Worm (Caenorhabditis elegans) whole organism, L4 larva: ENCODE results near the gene F09A5.2.
A peak's percentile ranks its signal among the peaks of the same experiment; 100 is the strongest.

ENCODE experiments used
- F37D6.2 ChIP-seq: sonication (generic microtip); optimal IDR thresholded peaks from 2 replicates; lab custom pipeline; 2016; ENCODE audit warnings: mild to moderate bottlenecking, missing genetic modification characterization, missing compliant biosample characterization
- F44E2.7 ChIP-seq: fragments of 200-800 bp; sonication (Bioruptor generic); IDR thresholded peaks from 2 replicates; pipeline ENCODE4 v2.1.2; 2022; ENCODE audit warnings: missing genetic modification characterization, missing compliant biosample characterization
- F49E8.2 ChIP-seq: sonication (generic microtip); optimal IDR thresholded peaks from 2 replicates; lab custom pipeline; 2016; ENCODE audit warnings: missing compliant biosample characterization, mild to moderate bottlenecking, missing genetic modification characterization, borderline replicate concordance
- R02D3.7 ChIP-seq: fragments of 150-350 bp; sonication (generic microtip); optimal IDR thresholded peaks from 3 replicates; lab custom pipeline; 2014; ENCODE audit warnings: missing biosample characterization, missing genetic modification characterization
- T26A8.4 ChIP-seq: fragments of 200-800 bp; sonication (Bioruptor generic); IDR thresholded peaks from 2 replicates; pipeline ENCODE4 v1.3.6; 2022; ENCODE audit warnings: missing genetic modification characterization, missing compliant biosample characterization
- Y48G9A.11 ChIP-seq: fragments of 200-800 bp; sonication (Bioruptor generic); IDR thresholded peaks from 2 replicates; pipeline ENCODE4 v1.3.6; 2022; ENCODE audit warnings: missing genetic modification reagents, missing genetic modification characterization, missing compliant biosample characterization
- Y75B8A.6 ChIP-seq: fragments of 200-800 bp; sonication (Bioruptor generic); IDR thresholded peaks from 2 replicates; pipeline ENCODE4 v1.3.6; 2022; ENCODE audit warnings: missing genetic modification reagents, missing genetic modification characterization, missing compliant biosample characterization
- ZK337.2 ChIP-seq: fragments of 200-800 bp; sonication (Bioruptor generic); IDR thresholded peaks from 2 replicates; pipeline ENCODE4 v1.3.6; 2022; ENCODE audit warnings: missing genetic modification reagents, missing genetic modification characterization, missing compliant biosample characterization
- aly-2 ChIP-seq: sonication (generic microtip); optimal IDR thresholded peaks from 2 replicates; lab custom pipeline; 2018; ENCODE audit warnings: missing biosample characterization, missing genetic modification characterization
- ama-1 ChIP-seq: fragments of 150-350 bp; optimal IDR thresholded peaks from 2 replicates; lab custom pipeline; 2014; ENCODE audit warnings: inconsistent platforms, mixed read lengths
- arid-1 ChIP-seq: fragments of 200-800 bp; sonication (Bioruptor generic); conservative IDR thresholded peaks from 2 replicates; pipeline ENCODE4 v1.3.6; 2022; ENCODE audit warnings: missing genetic modification reagents, missing genetic modification characterization, missing compliant biosample characterization
- attf-4 ChIP-seq: sonication (generic microtip); optimal IDR thresholded peaks from 3 replicates; lab custom pipeline; 2017; ENCODE audit warnings: missing biosample characterization, missing genetic modification characterization
- ceh-28 ChIP-seq: fragments of 150-350 bp; optimal IDR thresholded peaks from 2 replicates; lab custom pipeline; 2014; ENCODE audit warnings: missing biosample characterization, missing genetic modification reagents, missing genetic modification characterization
- ceh-44 ChIP-seq: fragments of 200-800 bp; sonication (Bioruptor generic); IDR thresholded peaks from 2 replicates; pipeline ENCODE4 v1.3.6; 2022; ENCODE audit warnings: missing genetic modification reagents, missing genetic modification characterization, missing compliant biosample characterization
- cey-2 ChIP-seq: sonication (generic microtip); optimal IDR thresholded peaks from 3 replicates; lab custom pipeline; 2017; ENCODE audit warnings: missing genetic modification characterization, mild to moderate bottlenecking, missing compliant biosample characterization, antibody characterized with exemption, borderline replicate concordance; ENCODE audit not compliant: insufficient read depth
- daf-12 ChIP-seq: fragments of 150-350 bp; optimal IDR thresholded peaks from 2 replicates; lab custom pipeline; 2014; ENCODE audit warnings: missing biosample characterization, missing genetic modification reagents, missing genetic modification characterization
- daf-16 ChIP-seq, 3 experiments: sonication (generic microtip); optimal IDR thresholded peaks; 2 replicates each; lab custom pipeline; 2016 to 2017; ENCODE audit warnings: missing genetic modification characterization in 3 of 3, missing genetic modification reagents in 3 of 3, mild to moderate bottlenecking in 2 of 3, missing compliant biosample characterization in 2 of 3, missing biosample characterization in 1 of 3, moderate library complexity in 1 of 3
- duxl-1 ChIP-seq: sonication (generic microtip); optimal IDR thresholded peaks from 2 replicates; lab custom pipeline; 2016; ENCODE audit warnings: mild to moderate bottlenecking, missing genetic modification characterization, moderate library complexity, missing compliant biosample characterization; ENCODE audit not compliant: poor library complexity
- fkh-10 ChIP-seq: fragments of 150-350 bp; optimal IDR thresholded peaks from 2 replicates; lab custom pipeline; 2014; ENCODE audit warnings: missing biosample characterization, missing genetic modification reagents, missing genetic modification characterization
- fos-1 ChIP-seq: fragments of 150-350 bp; optimal IDR thresholded peaks from 2 replicates; lab custom pipeline; 2014; ENCODE audit warnings: missing biosample characterization, missing genetic modification characterization
- gei-8 ChIP-seq: fragments of 200-800 bp; sonication (Bioruptor generic); optimal IDR thresholded peaks from 2 replicates; lab custom pipeline; 2018; ENCODE audit warnings: mild to moderate bottlenecking, missing genetic modification characterization, missing compliant biosample characterization
- hif-1 ChIP-seq, 2 experiments: sonication (generic microtip); optimal IDR thresholded peaks; 2 replicates each; lab custom pipeline; 2016 to 2017; ENCODE audit warnings: missing compliant biosample characterization in 2 of 2, missing genetic modification characterization in 2 of 2, missing genetic modification reagents in 2 of 2, missing genotype in 2 of 2, mild to moderate bottlenecking in 1 of 2
- hlh-11 ChIP-seq: fragments of 200-800 bp; sonication (Bioruptor generic); optimal IDR thresholded peaks from 2 replicates; lab custom pipeline; 2018; ENCODE audit warnings: mild to moderate bottlenecking, missing genetic modification characterization, missing compliant biosample characterization
- jun-1 ChIP-seq: fragments of 150-350 bp; optimal IDR thresholded peaks from 2 replicates; lab custom pipeline; 2014; ENCODE audit warnings: missing biosample characterization, missing genetic modification reagents, missing genetic modification characterization
- lin-1 ChIP-seq: fragments of 200-800 bp; sonication (Bioruptor generic); IDR thresholded peaks from 2 replicates; pipeline ENCODE4 v1.3.6; 2022; ENCODE audit warnings: missing genetic modification reagents, missing genetic modification characterization, missing compliant biosample characterization
- lin-15B ChIP-seq: fragments of 150-350 bp; sonication (generic microtip); optimal IDR thresholded peaks from 3 replicates; lab custom pipeline; 2014; ENCODE audit warnings: missing biosample characterization, missing genetic modification characterization
- lin-29 ChIP-seq: fragments of 200-800 bp; sonication (Bioruptor generic); IDR thresholded peaks from 2 replicates; pipeline ENCODE4 v1.3.6; 2022; ENCODE audit warnings: missing genetic modification reagents, missing genetic modification characterization, missing compliant biosample characterization
- lin-38 ChIP-seq: fragments of 200-800 bp; sonication (Bioruptor generic); IDR thresholded peaks from 2 replicates; pipeline ENCODE4 v1.3.6; 2022; ENCODE audit warnings: missing genetic modification reagents, missing genetic modification characterization, missing compliant biosample characterization
- lir-3 ChIP-seq: sonication (generic microtip); optimal IDR thresholded peaks from 2 replicates; lab custom pipeline; 2016; ENCODE audit warnings: mild to moderate bottlenecking, missing genetic modification characterization, missing compliant biosample characterization
- lsy-2 ChIP-seq, 2 experiments: fragments of 150-350 bp in 1 of 2; sonication (generic microtip) in 1 of 2; optimal IDR thresholded peaks; 2 replicates each; lab custom pipeline; 2014 to 2017; ENCODE audit warnings: missing biosample characterization in 2 of 2, missing genetic modification characterization in 2 of 2
- madf-5 ChIP-seq, 2 experiments: fragments of 200-800 bp; sonication (Bioruptor generic); IDR thresholded peaks; 2 replicates each; pipeline ENCODE4 v1.3.6; 2022; ENCODE audit warnings: missing compliant biosample characterization in 2 of 2, missing genetic modification characterization in 2 of 2
- madf-9 ChIP-seq: fragments of 200-800 bp; sonication (Bioruptor generic); conservative IDR thresholded peaks from 2 replicates; pipeline ENCODE4 v1.3.6; 2022; ENCODE audit warnings: missing genetic modification reagents, missing genetic modification characterization, missing compliant biosample characterization
- mdl-1 ChIP-seq, 2 experiments: fragments of 150-350 bp in 1 of 2; sonication (generic microtip) in 1 of 2; optimal IDR thresholded peaks; 2 replicates each; lab custom pipeline; 2014 to 2017; ENCODE audit warnings: missing biosample characterization in 2 of 2, missing genetic modification characterization in 2 of 2
- mes-2 ChIP-seq: sonication (generic microtip); optimal IDR thresholded peaks from 2 replicates; lab custom pipeline; 2016; ENCODE audit warnings: missing genotype, mild to moderate bottlenecking, missing genetic modification characterization, missing compliant biosample characterization; ENCODE audit not compliant: poor library complexity, severe bottlenecking
- mxl-2 ChIP-seq: fragments of 200-800 bp; sonication (Bioruptor generic); conservative IDR thresholded peaks from 2 replicates; pipeline ENCODE4 v1.3.6; 2022; ENCODE audit warnings: missing genetic modification reagents, missing genetic modification characterization, missing compliant biosample characterization
- nhr-11 ChIP-seq: fragments of 150-350 bp; optimal IDR thresholded peaks from 2 replicates; lab custom pipeline; 2014; ENCODE audit warnings: missing biosample characterization, missing genetic modification characterization
- nhr-111 ChIP-seq: fragments of 200-800 bp; sonication (Bioruptor generic); optimal IDR thresholded peaks from 2 replicates; lab custom pipeline; 2018; ENCODE audit warnings: mild to moderate bottlenecking, missing genetic modification characterization, missing compliant biosample characterization
- nhr-42 ChIP-seq: fragments of 200-800 bp; sonication (Bioruptor generic); IDR thresholded peaks from 2 replicates; pipeline ENCODE4 v1.3.6; 2022; ENCODE audit warnings: missing genetic modification characterization, missing compliant biosample characterization
- nhr-48 ChIP-seq: sonication (generic microtip); optimal IDR thresholded peaks from 2 replicates; lab custom pipeline; 2016; ENCODE audit warnings: mild to moderate bottlenecking, missing genetic modification characterization, missing compliant biosample characterization
- nhr-76 ChIP-seq: fragments of 150-350 bp; optimal IDR thresholded peaks from 2 replicates; lab custom pipeline; 2014; ENCODE audit warnings: missing biosample characterization, missing genetic modification characterization
- pha-4 ChIP-seq, 2 experiments: fragments of 150-350 bp in 1 of 2; fragments of 200-800 bp in 1 of 2; sonication (Bioruptor generic) in 1 of 2; IDR thresholded peaks in 1 of 2; optimal IDR thresholded peaks in 1 of 2; 2 replicates each; pipeline versions ENCODE4 v1.3.6 to Lab custom; 2014 to 2022; ENCODE audit warnings: missing genetic modification characterization in 2 of 2, missing genetic modification reagents in 2 of 2, missing biosample characterization in 1 of 2, missing compliant biosample characterization in 1 of 2
- php-3 ChIP-seq: fragments of 200-800 bp; sonication (Bioruptor generic); IDR thresholded peaks from 2 replicates; pipeline ENCODE4 v1.3.6; 2022; ENCODE audit warnings: missing genetic modification reagents, missing genetic modification characterization, missing compliant biosample characterization
- pqm-1 ChIP-seq: sonication (generic microtip); optimal IDR thresholded peaks from 2 replicates; lab custom pipeline; 2017; ENCODE audit warnings: missing biosample characterization, missing genetic modification characterization
- set-16 ChIP-seq: fragments of 200-800 bp; sonication (Bioruptor generic); IDR thresholded peaks from 2 replicates; pipeline ENCODE4 v1.3.6; 2022; ENCODE audit warnings: missing genetic modification reagents, missing genetic modification characterization, missing compliant biosample characterization
- snpc-1.2 ChIP-seq: fragments of 200-800 bp; sonication (Bioruptor generic); IDR thresholded peaks from 2 replicates; pipeline ENCODE4 v1.3.6; 2022; ENCODE audit warnings: missing genetic modification reagents, missing genetic modification characterization, missing compliant biosample characterization
- spr-3 ChIP-seq: fragments of 200-800 bp; sonication (Bioruptor generic); optimal IDR thresholded peaks from 2 replicates; lab custom pipeline; 2018; ENCODE audit warnings: mild to moderate bottlenecking, missing genetic modification characterization, missing compliant biosample characterization
- tra-1 ChIP-seq: fragments of 200-800 bp; sonication (Bioruptor generic); IDR thresholded peaks from 2 replicates; pipeline ENCODE4 v1.3.6; 2022; ENCODE audit warnings: missing genetic modification reagents, missing genetic modification characterization, missing compliant biosample characterization
- zfp-3 ChIP-seq: fragments of 200-800 bp; sonication (Bioruptor generic); conservative IDR thresholded peaks from 2 replicates; pipeline ENCODE4 v1.3.6; 2022; ENCODE audit warnings: missing genetic modification reagents, missing genetic modification characterization, missing compliant biosample characterization
- ztf-11 ChIP-seq: fragments of 150-350 bp; optimal IDR thresholded peaks from 2 replicates; lab custom pipeline; 2014; ENCODE audit warnings: missing biosample characterization, missing genetic modification characterization

F09A5.2 gene

DNA sequence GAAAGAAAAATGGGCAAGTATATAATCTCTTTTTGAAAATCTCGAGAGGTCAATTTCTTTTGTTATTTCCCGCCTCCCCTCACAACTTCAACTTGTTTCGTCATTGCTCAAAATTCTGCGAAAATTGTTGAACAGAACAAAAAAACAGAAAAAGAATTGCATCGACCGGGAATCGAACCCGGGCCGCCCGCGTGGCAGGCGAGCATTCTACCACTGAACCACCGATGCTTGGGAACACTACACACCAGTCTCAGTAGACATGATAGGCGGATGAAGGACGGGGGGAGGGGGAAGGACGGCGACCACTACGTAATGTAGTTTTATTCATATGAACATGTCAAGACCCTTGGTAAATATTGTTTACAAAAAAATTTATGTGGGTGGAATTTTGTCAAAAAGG is 13.8 kb upstream of the F09A5.2 start (continued):
- no peak; the same call in 1 of the 2 replicates for TF ChIP-seq Y75B8A.6 (GFP tag; lab: Robert Waterston, UW)
- TF ChIP-seq ceh-28, result no peak
- TF ChIP-seq lsy-2 (tag; optimal IDR thresholded peaks at IDR 0.05; lab: Kevin White, UChicago), result peak in 1 of 2 experiments; percentile 59
- TF ChIP-seq nhr-76 (tag; lab: Kevin White, UChicago), result no peak
- no peak for TF ChIP-seq T26A8.4 (GFP tag; lab: Robert Waterston, UW)
- peak; percentile 78 for TF ChIP-seq zfp-3 (GFP tag; lab: Robert Waterston, UW)
- peak; percentile 88 for TF ChIP-seq madf-9 (GFP tag; lab: Robert Waterston, UW)
- no peak for TF ChIP-seq mes-2 (tag; lab: Kevin White, UChicago)
- TF ChIP-seq Y48G9A.11, result peak; percentile 71
- TF ChIP-seq nhr-42, result peak; percentile 77
- peak; percentile 59 to 78 for TF ChIP-seq daf-16 (GFP tag; optimal IDR thresholded peaks at IDR 0.05; lab: Kevin White, UChicago)
- TF ChIP-seq daf-16 (tag; optimal IDR thresholded peaks at IDR 0.05; lab: Kevin White, UChicago), result peak; percentile 72
- no peak for TF ChIP-seq duxl-1 (tag; lab: Kevin White, UChicago)
- TF ChIP-seq F49E8.2 (tag; lab: Kevin White, UChicago), result no peak
- peak; percentile 69 for TF ChIP-seq mxl-2
- no peak; the same call in none of the 2 replicates for TF ChIP-seq snpc-1.2 (GFP tag; lab: Robert Waterston, UW)
- no peak for TF ChIP-seq attf-4 (tag; lab: Kevin White, UChicago)
- TF ChIP-seq F37D6.2 (tag; lab: Kevin White, UChicago), result peak; percentile 64
- TF ChIP-seq spr-3 (GFP tag; lab: Kevin White, UChicago), result peak; percentile 73
- TF ChIP-seq ZK337.2 (GFP tag; lab: Robert Waterston, UW), result peak; percentile 84
- TF ChIP-seq daf-12, result no peak
- TF ChIP-seq F44E2.7 (GFP tag; lab: Robert Waterston, UW), result no peak
- TF ChIP-seq cey-2 (tag; lab: Kevin White, UChicago), result no peak
- peak; percentile 82 for TF ChIP-seq lin-38 (GFP tag; lab: Robert Waterston, UW)
- TF ChIP-seq ama-1, result no peak
- TF ChIP-seq lin-29 (GFP tag; lab: Robert Waterston, UW), result peak; percentile 52; the same call in 1 of the 2 replicates
- peak; percentile 65 to 93; a peak in 3 of 4 replicates for TF ChIP-seq madf-5 (GFP tag; IDR thresholded peaks at IDR 0.05; lab: Robert Waterston, UW)
- TF ChIP-seq arid-1 (GFP tag; lab: Robert Waterston, UW), result no peak; the same call in none of the 2 replicates
- no peak for TF ChIP-seq fos-1
- peak; percentile 83 for TF ChIP-seq lin-1
- peak; percentile 79 for TF ChIP-seq tra-1
- peak; percentile 85 for TF ChIP-seq nhr-111 (GFP tag; lab: Kevin White, UChicago)
- peak; percentile 30 for TF ChIP-seq lir-3 (tag; lab: Kevin White, UChicago)
- TF ChIP-seq hlh-11 (tag; lab: Kevin White, UChicago), result peak; percentile 76
- peak; percentile 93 for TF ChIP-seq pha-4 (GFP tag; IDR thresholded peaks at IDR 0.05; lab: Robert Waterston, UW)
- TF ChIP-seq pha-4 (tag; optimal IDR thresholded peaks at IDR 0.05; lab: Kevin White, UChicago), result no peak
- peak; percentile 56 for TF ChIP-seq nhr-11 (tag; lab: Kevin White, UChicago)
- TF ChIP-seq nhr-48 (tag; lab: Kevin White, UChicago), result peak; percentile 37
- no peak for TF ChIP-seq pqm-1
- peak; percentile 56 for TF ChIP-seq jun-1 (tag; lab: Kevin White, UChicago)
- TF ChIP-seq gei-8 (GFP tag; lab: Kevin White, UChicago), result peak; percentile 76
- TF ChIP-seq R02D3.7 (tag; lab: Kevin White, UChicago), result no peak
- TF ChIP-seq mdl-1 (tag; optimal IDR thresholded peaks at IDR 0.05; lab: Kevin White, UChicago), result peak; percentile 34 to 59
- peak; percentile 28 to 75 for TF ChIP-seq hif-1 (tag; optimal IDR thresholded peaks at IDR 0.05; lab: Kevin White, UChicago)
- TF ChIP-seq lin-15B (tag; lab: Kevin White, UChicago), result no peak
- peak; percentile 90 for TF ChIP-seq ceh-44
- no peak for TF ChIP-seq aly-2 (tag; lab: Kevin White, UChicago)
- TF ChIP-seq php-3 (GFP tag; lab: Robert Waterston, UW), result peak; percentile 85
- no peak for TF ChIP-seq ztf-11 (tag; lab: Kevin White, UChicago)
- peak; percentile 75 for TF ChIP-seq set-16 (GFP tag; lab: Robert Waterston, UW)
- peak; percentile 34 for TF ChIP-seq fkh-10 (GFP tag; lab: Kevin White, UChicago)
